Fruit fly (Drosophila melanogaster) whole organism, pupa: ENCODE data around the gene Eig71Eb.

Experiments
- CG10348 ChIP-seq: fragments of 200-800 bp; sonication (Bioruptor generic); IDR thresholded peaks from 2 replicates; pipeline ENCODE4 v1.3.6; 2022; ENCODE audit warnings: missing biosample characterization, missing genetic modification characterization
- CG12605 ChIP-seq: fragments of 200-800 bp; sonication (Bioruptor generic); IDR thresholded peaks from 2 replicates; pipeline ENCODE4 v1.3.6; 2022; ENCODE audit warnings: missing biosample characterization, missing genetic modification characterization
- CG13204 ChIP-seq: fragments of 200-800 bp; sonication (Bioruptor generic); optimal IDR thresholded peaks from 2 replicates; lab custom pipeline; 2018; ENCODE audit warnings: missing biosample characterization, mild to moderate bottlenecking, missing genetic modification characterization, moderate library complexity
- CG14655 ChIP-seq: fragments of 200-800 bp; sonication (Bioruptor generic); optimal IDR thresholded peaks from 3 replicates; lab custom pipeline; 2017; ENCODE audit warnings: mild to moderate bottlenecking, missing biosample characterization, missing genetic modification reagents, missing genetic modification characterization
- CG15710 ChIP-seq: fragments of 200-800 bp; sonication (Bioruptor generic); optimal IDR thresholded peaks from 2 replicates; lab custom pipeline; 2018; ENCODE audit warnings: missing biosample characterization, mild to moderate bottlenecking, missing genetic modification characterization, moderate library complexity
- CG17806 ChIP-seq: fragments of 200-800 bp; sonication (Bioruptor generic); optimal IDR thresholded peaks from 2 replicates; lab custom pipeline; 2018; ENCODE audit warnings: missing biosample characterization, mild to moderate bottlenecking, missing genetic modification characterization, moderate library complexity
- CG32121 ChIP-seq: fragments of 200-800 bp; sonication (Bioruptor generic); IDR thresholded peaks from 2 replicates; pipeline ENCODE4 v1.3.6; 2022; ENCODE audit warnings: missing biosample characterization, missing genetic modification characterization
- CG34367 ChIP-seq: fragments of 200-800 bp; sonication (Bioruptor generic); optimal IDR thresholded peaks from 2 replicates; lab custom pipeline; 2018; ENCODE audit warnings: missing biosample characterization, mild to moderate bottlenecking, missing genetic modification characterization
- CG4496 ChIP-seq: fragments of 200-800 bp; sonication (Bioruptor generic); IDR thresholded peaks from 3 replicates; pipeline ENCODE4 v1.3.6; 2022; ENCODE audit warnings: missing biosample characterization, missing genetic modification characterization
- CG8159 ChIP-seq: fragments of 200-800 bp; sonication (Bioruptor generic); optimal IDR thresholded peaks from 3 replicates; lab custom pipeline; 2018; ENCODE audit warnings: missing biosample characterization, mild to moderate bottlenecking, missing genetic modification characterization, moderate library complexity
- CG8301 ChIP-seq: fragments of 200-800 bp; sonication (Bioruptor generic); optimal IDR thresholded peaks from 2 replicates; lab custom pipeline; 2018; ENCODE audit warnings: missing biosample characterization, mild to moderate bottlenecking, missing genetic modification characterization
- CG9948 ChIP-seq: fragments of 200-800 bp; sonication (Bioruptor generic); optimal IDR thresholded peaks from 2 replicates; lab custom pipeline; 2018; ENCODE audit warnings: missing biosample characterization, mild to moderate bottlenecking, missing genetic modification characterization, moderate library complexity
- D1 ChIP-seq: fragments of 200-800 bp; sonication (Bioruptor generic); optimal IDR thresholded peaks from 2 replicates; lab custom pipeline; 2018; ENCODE audit warnings: missing biosample characterization, mild to moderate bottlenecking, missing genetic modification characterization, moderate library complexity
- EcR ChIP-seq: fragments of 200-800 bp; sonication (Bioruptor generic); optimal IDR thresholded peaks from 3 replicates; lab custom pipeline; 2019; ENCODE audit warnings: missing biosample characterization, missing genetic modification characterization, mild to moderate bottlenecking, moderate library complexity, missing genetic modification reagents
- Ets98B ChIP-seq: fragments of 200-800 bp; sonication (Bioruptor generic); IDR thresholded peaks from 2 replicates; pipeline ENCODE4 v1.3.6; 2022; ENCODE audit warnings: missing biosample characterization, missing genetic modification characterization
- Pif1A ChIP-seq: fragments of 200-800 bp; sonication (Bioruptor generic); optimal IDR thresholded peaks from 3 replicates; lab custom pipeline; 2016; ENCODE audit warnings: missing biosample characterization, missing genetic modification characterization
- Pif1B ChIP-seq: fragments of 200-800 bp; sonication (Bioruptor generic); optimal IDR thresholded peaks from 3 replicates; lab custom pipeline; 2016; ENCODE audit warnings: missing biosample characterization, missing genetic modification characterization
- Snoo ChIP-seq: fragments of 200-800 bp; sonication (Bioruptor generic); optimal IDR thresholded peaks from 3 replicates; lab custom pipeline; 2017; ENCODE audit warnings: missing biosample characterization, mild to moderate bottlenecking, missing genetic modification characterization, inconsistent platforms
- fd96Ca ChIP-seq: fragments of 200-800 bp; sonication (Bioruptor generic); IDR thresholded peaks from 3 replicates; pipeline ENCODE4 v1.3.6; 2022; ENCODE audit warnings: missing biosample characterization, missing genetic modification characterization
- gl ChIP-seq: fragments of 200-800 bp; sonication (Bioruptor generic); optimal IDR thresholded peaks from 2 replicates; lab custom pipeline; 2018; ENCODE audit warnings: missing biosample characterization, mild to moderate bottlenecking, missing genetic modification characterization
- rn ChIP-seq: fragments of 200-800 bp; sonication (Bioruptor generic); IDR thresholded peaks from 2 replicates; pipeline ENCODE4 v1.3.6; 2022; ENCODE audit warnings: missing biosample characterization, missing genetic modification characterization

Gene Eig71Eb

dm6 chr3L:15683345-15683922, 33.7 kb downstream of the Eig71Eb start, which contains the start of the genes CG7579 and Pgant8:
Gene CG7579, minus strand, starts transcription at chr3L:15683445.
Gene Pgant8, plus strand, starts transcription at chr3L:15683872.
- TF ChIP-seq CG12605 (GFP tag; lab: Robert Waterston, UW) (no peak), EcR (no peak), CG17806 (tag; lab: Kevin White, UChicago) (no peak), CG8159 (tag; lab: Kevin White, UChicago) (no peak), Ets98B (GFP tag; lab: Robert Waterston, UW) (no peak), CG32121 (no peak), gl (tag; lab: Kevin White, UChicago) (no peak), rn (GFP tag; lab: Robert Waterston, UW) (no peak), Snoo (tag; lab: Kevin White, UChicago) (no peak), CG13204 (GFP tag; lab: Kevin White, UChicago) (no peak), CG10348 (GFP tag; lab: Robert Waterston, UW) (no peak), Pif1B (GFP tag; lab: Kevin White, UChicago) (no peak), CG8301 (no peak), D1 (tag; lab: Kevin White, UChicago) (no peak), CG15710 (no peak), CG9948 (no peak), CG14655 (GFP tag; lab: Kevin White, UChicago) (no peak)

dm6 chr3L:15684017-15684416, 34.3 kb downstream of the Eig71Eb start:
- TF ChIP-seq CG13204 (GFP tag; lab: Kevin White, UChicago) = peak; percentile 51
- TF ChIP-seq fd96Ca (GFP tag; lab: Robert Waterston, UW) = no peak

dm6 chr3L:15687802-15688201, 38.1 kb downstream of the Eig71Eb start, which contains the start of gene CG34452:
Gene CG34452, minus strand, starts transcription at chr3L:15687902.
- TF ChIP-seq CG34367 = no peak
- no peak for TF ChIP-seq CG32121
- no peak for TF ChIP-seq Pif1A
- no peak for TF ChIP-seq CG10348 (GFP tag; lab: Robert Waterston, UW)
- TF ChIP-seq CG15710 = no peak
- no peak for TF ChIP-seq EcR
- no peak for TF ChIP-seq gl (tag; lab: Kevin White, UChicago)
- TF ChIP-seq Ets98B (GFP tag; lab: Robert Waterston, UW) = no peak
- TF ChIP-seq Pif1B (GFP tag; lab: Kevin White, UChicago) = no peak
- no peak for TF ChIP-seq CG12605 (GFP tag; lab: Robert Waterston, UW)
- no peak for TF ChIP-seq CG8301
- TF ChIP-seq CG14655 (GFP tag; lab: Kevin White, UChicago) = no peak
- no peak for TF ChIP-seq rn (GFP tag; lab: Robert Waterston, UW)
- TF ChIP-seq, all 21 proteins: peak for 0

- TF ChIP-seq CG13204 (GFP tag; lab: Kevin White, UChicago) (no peak), Ets98B (GFP tag; lab: Robert Waterston, UW) (no peak), CG10348 (GFP tag; lab: Robert Waterston, UW) (no peak), CG8301 (no peak), fd96Ca (GFP tag; lab: Robert Waterston, UW) (no peak), D1 (tag; lab: Kevin White, UChicago) (no peak), Pif1A (no peak), CG34367 (no peak), EcR (no peak), Pif1B (GFP tag; lab: Kevin White, UChicago) (no peak), CG8159 (tag; lab: Kevin White, UChicago) (no peak), CG15710 (no peak), CG14655 (GFP tag; lab: Kevin White, UChicago) (no peak), gl (tag; lab: Kevin White, UChicago) (no peak), CG17806 (tag; lab: Kevin White, UChicago) (no peak), CG12605 (GFP tag; lab: Robert Waterston, UW) (no peak), CG4496 (GFP tag; lab: Robert Waterston, UW) (no peak), CG32121 (no peak), rn (GFP tag; lab: Robert Waterston, UW) (no peak), CG9948 (no peak)
These were observed 39.8 kb downstream of the Eig71Eb start for dm6 chr3L:15689518-15689917.

- TF ChIP-seq Pif1A (no peak), CG8301 (no peak), EcR (peak; percentile 39)
These were observed 41.2 kb downstream of the Eig71Eb start for dm6 chr3L:15690711-15691591.

- TF ChIP-seq CG14655 (GFP tag; lab: Kevin White, UChicago) (no peak), EcR (no peak), CG10348 (GFP tag; lab: Robert Waterston, UW) (no peak)
These were observed 42.2 kb downstream of the Eig71Eb start, which contains the start of gene CG34451 for dm6 chr3L:15691968-15692367. Gene CG34451, minus strand, starts transcription at chr3L:15692068.
